Worm (Caenorhabditis elegans): ENCODE measurements around the gene dnj-23.

Gene dnj-23

DNA sequence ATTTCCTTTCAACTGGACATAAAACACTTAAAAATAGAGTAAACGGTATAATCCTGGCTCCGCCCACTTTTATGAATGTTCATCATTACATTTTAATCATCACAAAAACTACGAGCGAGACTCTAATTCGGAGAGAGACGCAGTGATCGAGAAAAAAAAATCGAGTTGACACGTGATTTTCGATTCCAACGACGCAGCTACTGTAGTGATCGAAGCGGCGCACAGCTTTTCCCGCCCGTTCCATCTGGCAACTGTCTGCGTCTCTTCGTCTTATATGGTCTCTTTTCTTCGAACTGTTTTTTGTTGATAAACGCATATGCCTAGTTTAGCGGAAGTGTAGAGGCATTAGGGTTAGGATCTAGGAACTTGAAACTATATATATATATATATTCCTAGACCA is 5.4 kb upstream of the dnj-23 start (continued):
- 0 out of 2 replicates have a peak, but pooled peaks have one; percentile 54 for TF ChIP-seq nhr-41 (GFP tag; IDR thresholded peaks at IDR 0.05)
- peak; percentile 26 for TF ChIP-seq pqm-1 (tag; optimal IDR thresholded peaks at IDR 0.05)
- no peak for TF ChIP-seq tag-97 (GFP tag; IDR thresholded peaks at IDR 0.05)
- peak in 1 of 2 experiments; percentile 77 for TF ChIP-seq mdl-1 (tag; optimal IDR thresholded peaks at IDR 0.05)
- TF ChIP-seq nhr-102 (tag; optimal IDR thresholded peaks at IDR 0.05) = peak; percentile 39
- TF ChIP-seq F10B5.3 (tag; optimal IDR thresholded peaks at IDR 0.05) = no peak
- TF ChIP-seq mes-2 (tag; optimal IDR thresholded peaks at IDR 0.05; ENCODE audit: poor library complexity, severe bottlenecking) = peak; percentile 25
- TF ChIP-seq nhr-48 (tag; optimal IDR thresholded peaks at IDR 0.05) = peak; percentile 73
- TF ChIP-seq attf-4 (tag; optimal IDR thresholded peaks at IDR 0.05) = no peak
- TF ChIP-seq lin-38 (GFP tag; IDR thresholded peaks at IDR 0.05) = peak; percentile 35; the same call in 1 of the 2 replicates
- TF ChIP-seq mep-1 (tag; optimal IDR thresholded peaks at IDR 0.05) = peak; percentile 52
- peak in 1 of 2 experiments; percentile 9 for TF ChIP-seq daf-16 (GFP tag; optimal IDR thresholded peaks at IDR 0.05)
- peak; percentile 2 for TF ChIP-seq daf-16 (tag; optimal IDR thresholded peaks at IDR 0.05)
- TF ChIP-seq spr-3 (GFP tag; optimal IDR thresholded peaks at IDR 0.05) = peak; percentile 33
- TF ChIP-seq fkh-10 (GFP tag; optimal IDR thresholded peaks at IDR 0.05) = no peak
- TF ChIP-seq lim-7 (GFP tag; IDR thresholded peaks at IDR 0.05) = no peak
- peak; percentile 59 for TF ChIP-seq spr-1 (tag; optimal IDR thresholded peaks at IDR 0.05)
- TF ChIP-seq nhr-28 (tag; optimal IDR thresholded peaks at IDR 0.05) = peak; percentile 95
- TF ChIP-seq F49E8.2 (tag; optimal IDR thresholded peaks at IDR 0.05; ENCODE audit: borderline replicate concordance) = no peak
- TF ChIP-seq unc-62 (GFP tag; optimal IDR thresholded peaks at IDR 0.05 in 1 of 2) = peak in 1 of 2 experiments; percentile 27
- TF ChIP-seq unc-62 (tag; optimal IDR thresholded peaks at IDR 0.05) = no peak
- no peak for TF ChIP-seq cey-2 (tag; optimal IDR thresholded peaks at IDR 0.05; ENCODE audit: borderline replicate concordance, insufficient read depth)
- TF ChIP-seq mxl-3 (GFP tag; optimal IDR thresholded peaks at IDR 0.05) = peak; percentile 84
- peak in 1 of 2 experiments; percentile 41 for TF ChIP-seq hif-1 (tag; optimal IDR thresholded peaks at IDR 0.05)
- TF ChIP-seq ceh-62 (tag; optimal IDR thresholded peaks at IDR 0.05) = no peak
- peak; percentile 78 for TF ChIP-seq hlh-30 (tag; optimal IDR thresholded peaks at IDR 0.05; ENCODE audit: insufficient read depth)
- no peak for TF ChIP-seq nhr-25 (tag; optimal IDR thresholded peaks at IDR 0.05; ENCODE audit: borderline replicate concordance, insufficient read depth)
- TF ChIP-seq hlh-11 (tag; optimal IDR thresholded peaks at IDR 0.05) = peak; percentile 94
- TF ChIP-seq nhr-77 (tag; optimal IDR thresholded peaks at IDR 0.05) = peak; percentile 44
- no peak for TF ChIP-seq skn-1 (tag; optimal IDR thresholded peaks at IDR 0.05)
- TF ChIP-seq tra-1 (GFP tag; IDR thresholded peaks at IDR 0.05) = peak; percentile 70; the same call in 1 of the 2 replicates
- 0 out of 2 replicates have a peak, but pooled peaks have one; percentile 36 for TF ChIP-seq pha-4 (GFP tag; IDR thresholded peaks at IDR 0.05)
- no peak for TF ChIP-seq pha-4 (tag; optimal IDR thresholded peaks at IDR 0.05)
- TF ChIP-seq lin-29 (GFP tag; IDR thresholded peaks at IDR 0.05) = peak; percentile 59; the same call in 1 of the 2 replicates
- TF ChIP-seq nhr-6 (tag; optimal IDR thresholded peaks at IDR 0.05) = no peak
- TF ChIP-seq php-3 (GFP tag; IDR thresholded peaks at IDR 0.05) = no peak

DNA sequence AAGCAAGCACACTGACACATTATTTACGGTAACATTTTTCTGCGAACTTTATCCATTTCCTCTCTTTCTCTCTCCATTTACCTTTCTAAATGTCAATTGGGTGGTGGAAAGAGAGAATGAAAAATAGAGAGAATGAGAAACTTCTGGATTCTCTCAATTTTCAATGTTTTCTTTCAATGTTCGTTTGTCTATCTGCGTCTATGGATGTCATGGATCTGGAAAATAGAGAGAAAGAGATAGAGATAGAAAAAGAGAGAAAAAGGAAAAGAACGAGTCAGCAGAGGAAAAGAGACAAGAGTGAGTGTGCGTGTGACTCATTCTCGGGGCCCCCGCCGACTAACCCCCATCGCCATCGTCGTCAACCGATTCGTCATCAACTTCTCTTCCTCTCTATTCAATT is 4.5 kb upstream of the dnj-23 start, which contains the start of gene jun-1:
Gene jun-1, plus strand, starts transcription at position 307 of the 400 bp plus-strand sequence.
- no peak for TF ChIP-seq mxl-2 (GFP tag; conservative IDR thresholded peaks at IDR 0.05)
- no peak for TF ChIP-seq aly-2 (tag; optimal IDR thresholded peaks at IDR 0.05)
- TF ChIP-seq dmd-6 (GFP tag; IDR thresholded peaks at IDR 0.05) = peak; percentile 74
- TF ChIP-seq nhr-25 (tag; optimal IDR thresholded peaks at IDR 0.05; ENCODE audit: borderline replicate concordance, insufficient read depth) = peak; percentile 45
- peak in 1 of 2 experiments; percentile 68 for TF ChIP-seq daf-16 (GFP tag; optimal IDR thresholded peaks at IDR 0.05)
- peak; percentile 23 for TF ChIP-seq daf-16 (tag; optimal IDR thresholded peaks at IDR 0.05)
- 0 out of 2 replicates have a peak, but pooled peaks have one; percentile 22 for TF ChIP-seq pha-4 (GFP tag; IDR thresholded peaks at IDR 0.05)
- no peak for TF ChIP-seq pha-4 (tag; optimal IDR thresholded peaks at IDR 0.05)
- peak; percentile 41 for TF ChIP-seq set-16 (GFP tag; IDR thresholded peaks at IDR 0.05)
- peak; percentile 51 for TF ChIP-seq spr-1 (tag; optimal IDR thresholded peaks at IDR 0.05)
- peak; percentile 92 for TF ChIP-seq nhr-6 (tag; optimal IDR thresholded peaks at IDR 0.05)
- no peak for TF ChIP-seq D1046.2 (GFP tag; IDR thresholded peaks at IDR 0.05)
- peak; percentile 70 to 89 for TF ChIP-seq lsy-2 (tag; optimal IDR thresholded peaks at IDR 0.05)
- peak; percentile 39 for TF ChIP-seq ctbp-1 (GFP tag; IDR thresholded peaks at IDR 0.05)
- no peak for TF ChIP-seq lin-29 (GFP tag; IDR thresholded peaks at IDR 0.05)
- TF ChIP-seq mes-2 (tag; optimal IDR thresholded peaks at IDR 0.05; ENCODE audit: poor library complexity, severe bottlenecking) = peak; percentile 47
- no peak for TF ChIP-seq lin-39 (tag; optimal IDR thresholded peaks at IDR 0.05)
- TF ChIP-seq hif-1 (tag; optimal IDR thresholded peaks at IDR 0.05) = peak in 1 of 2 experiments; percentile 57
- peak; percentile 38 for TF ChIP-seq F37D6.2 (tag; optimal IDR thresholded peaks at IDR 0.05)
- TF ChIP-seq nhr-77 (tag; optimal IDR thresholded peaks at IDR 0.05) = peak; percentile 93
- TF ChIP-seq mep-1 (tag; optimal IDR thresholded peaks at IDR 0.05) = peak; percentile 93
- peak; percentile 67; the same call in 1 of the 2 replicates for TF ChIP-seq hmg-1.1 (GFP tag; IDR thresholded peaks at IDR 0.05)
- TF ChIP-seq rbr-2 (tag; optimal IDR thresholded peaks at IDR 0.05) = peak; percentile 83
- peak; percentile 93 for TF ChIP-seq dve-1 (tag; optimal IDR thresholded peaks at IDR 0.05; ENCODE audit: insufficient read depth)
